Fruit fly (Drosophila melanogaster) whole organism, pupa: Measurements from ENCODE around the gene CG32486.

ENCODE experiments used
- CG13204 ChIP-seq: fragments of 200-800 bp; sonication (Bioruptor generic); optimal IDR thresholded peaks from 2 replicates; lab custom pipeline; 2018; ENCODE audit warnings: missing biosample characterization, mild to moderate bottlenecking, missing genetic modification characterization, moderate library complexity
- CG15710 ChIP-seq: fragments of 200-800 bp; sonication (Bioruptor generic); optimal IDR thresholded peaks from 2 replicates; lab custom pipeline; 2018; ENCODE audit warnings: missing biosample characterization, mild to moderate bottlenecking, missing genetic modification characterization, moderate library complexity
- CG32121 ChIP-seq: fragments of 200-800 bp; sonication (Bioruptor generic); IDR thresholded peaks from 2 replicates; pipeline ENCODE4 v1.3.6; 2022; ENCODE audit warnings: missing biosample characterization, missing genetic modification characterization
- EcR ChIP-seq: fragments of 200-800 bp; sonication (Bioruptor generic); optimal IDR thresholded peaks from 3 replicates; lab custom pipeline; 2019; ENCODE audit warnings: missing biosample characterization, missing genetic modification characterization, mild to moderate bottlenecking, moderate library complexity, missing genetic modification reagents
- Ets98B ChIP-seq: fragments of 200-800 bp; sonication (Bioruptor generic); IDR thresholded peaks from 2 replicates; pipeline ENCODE4 v1.3.6; 2022; ENCODE audit warnings: missing biosample characterization, missing genetic modification characterization

dm6 chr3L:3102506-3103023, 31.9 kb upstream of the CG32486 start:
- TF ChIP-seq CG32121 (GFP tag; lab: Robert Waterston, UW) (no peak), Ets98B (GFP tag; lab: Robert Waterston, UW) (no peak), CG15710 (tag; lab: Kevin White, UChicago) (no peak), EcR (GFP tag; lab: Kevin White, UChicago) (no peak), CG13204 (no peak)
